Fruit fly (Drosophila melanogaster): Measurements from ENCODE around the gene Atg101.

dm6 chrX:18806365-18806764 is 14.9 kb downstream of the Atg101 start, which contains the start of gene CG7058:
- TF ChIP-seq CG3407 (GFP tag; optimal IDR thresholded peaks at IDR 0.05) (no peak), Trl (optimal IDR thresholded peaks at IDR 0.05) (peak in 1 of 2 experiments; percentile 22), Trl (GFP tag; optimal IDR thresholded peaks at IDR 0.05) (no peak), CG11456 (GFP tag; IDR thresholded peaks at IDR 0.05) (no peak), al (GFP tag; IDR thresholded peaks at IDR 0.05) (no peak), CG15073 (GFP tag; optimal IDR thresholded peaks at IDR 0.05) (no peak), YL-1 (GFP tag; optimal IDR thresholded peaks at IDR 0.05) (no peak), CoRest (tag; optimal IDR thresholded peaks at IDR 0.05) (no peak), CG15601 (tag; optimal IDR thresholded peaks at IDR 0.05) (no peak)
